Worm (Caenorhabditis elegans) whole organism, L4 larva: ENCODE data around the gene trcs-2.

Experiments used
- D1046.2 ChIP-seq: fragments of 200-800 bp; sonication (Bioruptor generic); IDR thresholded peaks from 2 replicates; pipeline ENCODE4 v1.3.6; 2022; ENCODE audit warnings: missing genetic modification characterization, missing compliant biosample characterization
- F26F4.8 ChIP-seq: fragments of 200-800 bp; sonication (Bioruptor generic); conservative IDR thresholded peaks from 2 replicates; pipeline ENCODE4 v1.3.6; 2022; ENCODE audit warnings: missing genetic modification characterization, missing compliant biosample characterization
- F44E2.7 ChIP-seq: fragments of 200-800 bp; sonication (Bioruptor generic); IDR thresholded peaks from 2 replicates; pipeline ENCODE4 v2.1.2; 2022; ENCODE audit warnings: missing genetic modification characterization, missing compliant biosample characterization
- F49E8.2 ChIP-seq: sonication (generic microtip); optimal IDR thresholded peaks from 2 replicates; lab custom pipeline; 2016; ENCODE audit warnings: missing compliant biosample characterization, mild to moderate bottlenecking, missing genetic modification characterization, borderline replicate concordance
- Y48G9A.11 ChIP-seq: fragments of 200-800 bp; sonication (Bioruptor generic); IDR thresholded peaks from 2 replicates; pipeline ENCODE4 v1.3.6; 2022; ENCODE audit warnings: missing genetic modification reagents, missing genetic modification characterization, missing compliant biosample characterization
- Y5F2A.4 ChIP-seq: fragments of 200-800 bp; sonication (Bioruptor generic); optimal IDR thresholded peaks from 2 replicates; lab custom pipeline; 2018; ENCODE audit warnings: mild to moderate bottlenecking, missing genetic modification characterization, missing compliant biosample characterization
- ZK546.5 ChIP-seq, 2 experiments: sonication (generic microtip); optimal IDR thresholded peaks; 2 replicates each; lab custom pipeline; 2017; ENCODE audit warnings: missing biosample characterization in 2 of 2, missing genetic modification characterization in 2 of 2
- ceh-28 ChIP-seq: fragments of 150-350 bp; optimal IDR thresholded peaks from 2 replicates; lab custom pipeline; 2014; ENCODE audit warnings: missing biosample characterization, missing genetic modification reagents, missing genetic modification characterization
- ceh-44 ChIP-seq: fragments of 200-800 bp; sonication (Bioruptor generic); IDR thresholded peaks from 2 replicates; pipeline ENCODE4 v1.3.6; 2022; ENCODE audit warnings: missing genetic modification reagents, missing genetic modification characterization, missing compliant biosample characterization
- ceh-82 ChIP-seq: sonication (generic microtip); optimal IDR thresholded peaks from 2 replicates; lab custom pipeline; 2017; ENCODE audit warnings: missing biosample characterization, missing genetic modification characterization
- ces-1 ChIP-seq: fragments of 150-350 bp; sonication (generic microtip); optimal IDR thresholded peaks from 4 replicates; lab custom pipeline; 2014; ENCODE audit warnings: missing biosample characterization, missing genetic modification reagents, missing genetic modification characterization
- ctbp-1 ChIP-seq: fragments of 200-800 bp; sonication (Bioruptor generic); IDR thresholded peaks from 2 replicates; pipeline ENCODE4 v1.3.6; 2022; ENCODE audit warnings: missing genetic modification reagents, missing genetic modification characterization, missing compliant biosample characterization
- daf-19 ChIP-seq: fragments of 200-800 bp; sonication (Bioruptor generic); conservative IDR thresholded peaks from 2 replicates; pipeline ENCODE4 v1.3.6; 2022; ENCODE audit warnings: missing genetic modification characterization, missing compliant biosample characterization
- daf-8 ChIP-seq: fragments of 200-800 bp; sonication (Bioruptor generic); IDR thresholded peaks from 2 replicates; pipeline ENCODE4 v1.3.6; 2022; ENCODE audit warnings: missing genetic modification characterization, missing compliant biosample characterization
- dmd-8 ChIP-seq: fragments of 200-800 bp; sonication (Bioruptor generic); IDR thresholded peaks from 2 replicates; pipeline ENCODE4 v1.3.6; 2022; ENCODE audit warnings: missing genetic modification characterization, missing compliant biosample characterization
- duxl-1 ChIP-seq: sonication (generic microtip); optimal IDR thresholded peaks from 2 replicates; lab custom pipeline; 2016; ENCODE audit warnings: mild to moderate bottlenecking, missing genetic modification characterization, moderate library complexity, missing compliant biosample characterization; ENCODE audit not compliant: poor library complexity
- fos-1 ChIP-seq: fragments of 150-350 bp; optimal IDR thresholded peaks from 2 replicates; lab custom pipeline; 2014; ENCODE audit warnings: missing biosample characterization, missing genetic modification characterization
- hlh-11 ChIP-seq: fragments of 200-800 bp; sonication (Bioruptor generic); optimal IDR thresholded peaks from 2 replicates; lab custom pipeline; 2018; ENCODE audit warnings: mild to moderate bottlenecking, missing genetic modification characterization, missing compliant biosample characterization
- hlh-30 ChIP-seq: sonication (generic microtip); optimal IDR thresholded peaks from 2 replicates; lab custom pipeline; 2017; ENCODE audit warnings: antibody characterized with exemption, mild to moderate bottlenecking, missing genetic modification characterization, missing compliant biosample characterization; ENCODE audit not compliant: insufficient read depth
- hmg-1.1 ChIP-seq: fragments of 200-800 bp; sonication (Bioruptor generic); IDR thresholded peaks from 2 replicates; pipeline ENCODE4 v1.3.6; 2022; ENCODE audit warnings: missing genetic modification reagents, missing genetic modification characterization, missing compliant biosample characterization
- lim-7 ChIP-seq: fragments of 200-800 bp; sonication (Bioruptor generic); IDR thresholded peaks from 2 replicates; pipeline ENCODE4 v1.3.6; 2022; ENCODE audit warnings: missing genetic modification characterization, missing compliant biosample characterization
- lin-1 ChIP-seq: fragments of 200-800 bp; sonication (Bioruptor generic); IDR thresholded peaks from 2 replicates; pipeline ENCODE4 v1.3.6; 2022; ENCODE audit warnings: missing genetic modification reagents, missing genetic modification characterization, missing compliant biosample characterization
- lin-13 ChIP-seq: fragments of 150-350 bp; optimal IDR thresholded peaks from 2 replicates; lab custom pipeline; 2014; ENCODE audit warnings: missing biosample characterization, missing genetic modification reagents, missing genetic modification characterization
- lin-29 ChIP-seq: fragments of 200-800 bp; sonication (Bioruptor generic); IDR thresholded peaks from 2 replicates; pipeline ENCODE4 v1.3.6; 2022; ENCODE audit warnings: missing genetic modification reagents, missing genetic modification characterization, missing compliant biosample characterization
- madf-9 ChIP-seq: fragments of 200-800 bp; sonication (Bioruptor generic); conservative IDR thresholded peaks from 2 replicates; pipeline ENCODE4 v1.3.6; 2022; ENCODE audit warnings: missing genetic modification reagents, missing genetic modification characterization, missing compliant biosample characterization
- nhr-10 ChIP-seq: fragments of 150-350 bp; optimal IDR thresholded peaks from 2 replicates; lab custom pipeline; 2014; ENCODE audit warnings: missing biosample characterization, missing genetic modification characterization
- nhr-111 ChIP-seq: fragments of 200-800 bp; sonication (Bioruptor generic); optimal IDR thresholded peaks from 2 replicates; lab custom pipeline; 2018; ENCODE audit warnings: mild to moderate bottlenecking, missing genetic modification characterization, missing compliant biosample characterization
- nhr-42 ChIP-seq: fragments of 200-800 bp; sonication (Bioruptor generic); IDR thresholded peaks from 2 replicates; pipeline ENCODE4 v1.3.6; 2022; ENCODE audit warnings: missing genetic modification characterization, missing compliant biosample characterization
- nhr-76 ChIP-seq: fragments of 150-350 bp; optimal IDR thresholded peaks from 2 replicates; lab custom pipeline; 2014; ENCODE audit warnings: missing biosample characterization, missing genetic modification characterization
- nhr-77 ChIP-seq: fragments of 150-350 bp; optimal IDR thresholded peaks from 2 replicates; lab custom pipeline; 2014; ENCODE audit warnings: missing biosample characterization, missing genetic modification characterization
- set-16 ChIP-seq: fragments of 200-800 bp; sonication (Bioruptor generic); IDR thresholded peaks from 2 replicates; pipeline ENCODE4 v1.3.6; 2022; ENCODE audit warnings: missing genetic modification reagents, missing genetic modification characterization, missing compliant biosample characterization
- spr-1 ChIP-seq: sonication (generic microtip); optimal IDR thresholded peaks from 2 replicates; lab custom pipeline; 2016; ENCODE audit warnings: mild to moderate bottlenecking, missing genetic modification characterization, missing compliant biosample characterization
- spr-3 ChIP-seq: fragments of 200-800 bp; sonication (Bioruptor generic); optimal IDR thresholded peaks from 2 replicates; lab custom pipeline; 2018; ENCODE audit warnings: mild to moderate bottlenecking, missing genetic modification characterization, missing compliant biosample characterization
- unc-62 ChIP-seq, 3 experiments: fragments of 150-350 bp in 1 of 3; sonication (generic microtip); optimal IDR thresholded peaks in 2 of 3; peaks in 1 of 3; 1 replicate in 1 of 3; 2 replicates in 2 of 3; lab custom pipeline; 2014 to 2017; ENCODE audit warnings: missing biosample characterization in 3 of 3, missing genetic modification characterization in 3 of 3, missing genetic modification reagents in 3 of 3, missing genotype in 1 of 3
- zag-1 ChIP-seq: fragments of 150-350 bp; optimal IDR thresholded peaks from 2 replicates; lab custom pipeline; 2014; ENCODE audit warnings: missing biosample characterization, missing genetic modification characterization
- zfp-2 ChIP-seq: sonication (generic microtip); optimal IDR thresholded peaks from 2 replicates; lab custom pipeline; 2016; ENCODE audit warnings: mild to moderate bottlenecking, missing genetic modification characterization, missing compliant biosample characterization
- zip-11 ChIP-seq: fragments of 200-800 bp; sonication (Bioruptor generic); IDR thresholded peaks from 2 replicates; pipeline ENCODE4 v1.3.6; 2022; ENCODE audit warnings: missing genetic modification characterization, missing compliant biosample characterization
- ztf-11 ChIP-seq: fragments of 150-350 bp; optimal IDR thresholded peaks from 2 replicates; lab custom pipeline; 2014; ENCODE audit warnings: missing biosample characterization, missing genetic modification characterization

The trcs-2 gene

DNA sequence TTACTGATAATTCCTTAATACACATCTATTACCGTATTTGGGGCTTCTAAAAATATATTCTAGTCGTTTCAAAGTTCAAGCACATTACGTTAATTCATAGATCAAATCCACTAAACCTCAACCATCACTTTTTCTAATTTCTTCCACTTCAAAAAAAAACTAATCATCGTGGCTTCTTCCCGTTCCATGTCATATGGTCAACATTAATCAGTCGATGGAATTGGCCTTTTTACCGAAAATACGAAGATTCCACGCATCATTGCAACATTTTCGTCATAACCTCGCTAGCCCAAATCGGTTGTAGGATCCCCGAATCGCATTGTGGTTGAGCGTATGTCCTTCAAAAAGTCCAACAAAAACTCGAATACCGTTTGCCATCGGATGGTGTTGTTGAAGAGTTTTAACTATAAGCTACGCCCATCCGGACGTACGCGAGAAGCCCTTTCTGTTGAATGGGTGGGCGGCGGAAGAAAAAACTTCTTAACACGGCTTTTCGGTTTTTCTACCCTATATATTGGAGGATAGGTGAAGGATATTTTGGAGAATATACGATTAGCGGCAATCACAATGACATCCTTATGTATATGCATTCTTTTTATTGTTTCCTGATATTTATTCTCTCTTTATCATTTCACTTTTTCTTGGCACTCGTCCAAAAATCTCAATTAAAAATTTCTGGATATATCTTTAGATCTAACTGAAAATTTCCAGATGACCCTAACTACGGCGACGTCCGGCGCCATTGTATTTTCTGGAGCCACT is 10.2 kb downstream of the trcs-2 start, which contains the start of gene rol-6 (continued):
- TF ChIP-seq duxl-1 (tag; lab: Kevin White, UChicago) (no peak), zip-11 (GFP tag; lab: Robert Waterston, UW) (no peak), F44E2.7 (no peak)
- TF ChIP-seq, all 104 proteins: peak for 3

- TF ChIP-seq F26F4.8 (GFP tag; lab: Robert Waterston, UW) = 0 out of 2 replicates have a peak, but pooled peaks have one; percentile 29
- TF ChIP-seq nhr-76 = no peak
- TF ChIP-seq nhr-42 (GFP tag; lab: Robert Waterston, UW) = 0 out of 2 replicates have a peak, but pooled peaks have one; percentile 7
- TF ChIP-seq Y5F2A.4 (GFP tag; lab: Kevin White, UChicago) = no peak
- no peak for TF ChIP-seq lim-7
- TF ChIP-seq nhr-10 = no peak
- no peak for TF ChIP-seq hlh-30 (tag; lab: Kevin White, UChicago)
- TF ChIP-seq F44E2.7 = no peak
- TF ChIP-seq nhr-77 (tag; lab: Kevin White, UChicago) = no peak
- TF ChIP-seq set-16 (GFP tag; lab: Robert Waterston, UW) = peak; percentile 91
- TF ChIP-seq ceh-82 (tag; lab: Kevin White, UChicago) = no peak
- no peak for TF ChIP-seq ces-1 (GFP tag; lab: Kevin White, UChicago)
- no peak for TF ChIP-seq spr-3
- no peak for TF ChIP-seq lin-13 (GFP tag; lab: Kevin White, UChicago)
- no peak for TF ChIP-seq madf-9
- no peak for TF ChIP-seq unc-62 (GFP tag; optimal IDR thresholded peaks at IDR 0.05 in 1 of 2; lab: Kevin White, UChicago)
- no peak for TF ChIP-seq unc-62 (tag; optimal IDR thresholded peaks at IDR 0.05; lab: Kevin White, UChicago)
- TF ChIP-seq hmg-1.1 = no peak
- TF ChIP-seq F49E8.2 (tag; lab: Kevin White, UChicago) = no peak
- no peak for TF ChIP-seq fos-1 (tag; lab: Kevin White, UChicago)
- TF ChIP-seq ceh-44 (GFP tag; lab: Robert Waterston, UW) = no peak
- TF ChIP-seq ceh-28 (tag; lab: Kevin White, UChicago) = no peak
- no peak for TF ChIP-seq dmd-8
These were observed 11.4 kb downstream of the trcs-2 start for ce11 chrII:8733627-8734026.

- TF ChIP-seq ctbp-1 = no peak
- TF ChIP-seq ZK546.5 (tag; optimal IDR thresholded peaks at IDR 0.05; lab: Kevin White, UChicago) = no peak
- no peak for TF ChIP-seq zag-1
- no peak for TF ChIP-seq spr-3
- no peak for TF ChIP-seq spr-1 (tag; lab: Kevin White, UChicago)
- TF ChIP-seq Y48G9A.11 (GFP tag; lab: Robert Waterston, UW) = no peak
- TF ChIP-seq daf-19 (GFP tag; lab: Robert Waterston, UW) = no peak
- no peak for TF ChIP-seq nhr-111 (GFP tag; lab: Kevin White, UChicago)
- no peak for TF ChIP-seq hlh-11 (tag; lab: Kevin White, UChicago)
- TF ChIP-seq set-16 (GFP tag; lab: Robert Waterston, UW) = no peak
- TF ChIP-seq lin-29 (GFP tag; lab: Robert Waterston, UW) = no peak
- no peak for TF ChIP-seq lin-1 (GFP tag; lab: Robert Waterston, UW)
- no peak for TF ChIP-seq zfp-2 (tag; lab: Kevin White, UChicago)
- no peak for TF ChIP-seq daf-8 (GFP tag; lab: Robert Waterston, UW)
- TF ChIP-seq ztf-11 = no peak
- no peak for TF ChIP-seq nhr-77 (tag; lab: Kevin White, UChicago)
- no peak for TF ChIP-seq D1046.2 (GFP tag; lab: Robert Waterston, UW)
- TF ChIP-seq ceh-28 (tag; lab: Kevin White, UChicago) = no peak
These were observed 15.2 kb downstream of the trcs-2 start, which contains the start of gene idpb-4 for ce11 chrII:8737456-8737855. Gene idpb-4 (minus strand): TSS chrII:8737556.
